Worm (Caenorhabditis elegans): ENCODE results near the gene Y54G2A.18.

ce11 chrIV:2846264-2846663 lies 46.0 kb downstream of the Y54G2A.18 start, which contains the start of gene Y54G2A.40:
- no peak for TF ChIP-seq scrt-1 (GFP tag; IDR thresholded peaks at IDR 0.05)
- no peak for TF ChIP-seq tbx-37 (GFP tag; conservative IDR thresholded peaks at IDR 0.05)
- no peak for TF ChIP-seq hmg-4 (GFP tag; optimal IDR thresholded peaks at IDR 0.05)
- no peak for TF ChIP-seq hmbx-1 (tag; optimal IDR thresholded peaks at IDR 0.05)
- TF ChIP-seq B0310.2 (tag; optimal IDR thresholded peaks at IDR 0.05): no peak
- no peak for TF ChIP-seq hnd-1 (tag; optimal IDR thresholded peaks at IDR 0.05)
- TF ChIP-seq F13C5.2 (tag; optimal IDR thresholded peaks at IDR 0.05): no peak
- TF ChIP-seq tbx-11 (GFP tag; IDR thresholded peaks at IDR 0.05): no peak
- TF ChIP-seq pes-1 (GFP tag; IDR thresholded peaks at IDR 0.05): no peak
- TF ChIP-seq ets-7 (tag; optimal IDR thresholded peaks at IDR 0.05): no peak
- TF ChIP-seq tra-4 (tag; optimal IDR thresholded peaks at IDR 0.05): no peak
- TF ChIP-seq aly-1 (tag; optimal IDR thresholded peaks at IDR 0.05): no peak
- no peak for TF ChIP-seq flt-1 (GFP tag; IDR thresholded peaks at IDR 0.05)
- no peak for TF ChIP-seq ama-1 (optimal IDR thresholded peaks at IDR 0.05)

All from whole organism, early embryonic.